Worm (Caenorhabditis elegans) whole organism, L3 larva: ENCODE measurements around the gene ndub-2.

Source experiments
- jun-1 ChIP-seq: fragments of 150-350 bp; optimal IDR thresholded peaks from 2 replicates; lab custom pipeline; 2014; ENCODE audit warnings: missing biosample characterization, missing genetic modification reagents, missing genetic modification characterization
- mdl-1 ChIP-seq: fragments of 150-350 bp; optimal IDR thresholded peaks from 2 replicates; lab custom pipeline; 2014; ENCODE audit warnings: missing biosample characterization, missing genetic modification characterization
- pqm-1 ChIP-seq: fragments of 150-350 bp; optimal IDR thresholded peaks from 2 replicates; lab custom pipeline; 2017; ENCODE audit warnings: missing biosample characterization, missing genetic modification characterization, inconsistent platforms
- skn-1 ChIP-seq: fragments of 150-350 bp; optimal IDR thresholded peaks from 2 replicates; lab custom pipeline; 2014; ENCODE audit warnings: missing biosample characterization, missing genetic modification characterization

- no peak for TF ChIP-seq pqm-1 (tag; lab: Kevin White, UChicago)
- no peak for TF ChIP-seq mdl-1
- TF ChIP-seq jun-1, result no peak
- TF ChIP-seq skn-1 (tag; lab: Kevin White, UChicago), result no peak
These were observed 25.5 kb downstream of the ndub-2 start for ce11 chrII:9021625-9022024.
